Worm (Caenorhabditis elegans): Measurements from ENCODE around the gene K11H12.11.

- TF ChIP-seq aptf-3 (GFP tag; IDR thresholded peaks at IDR 0.05) (no peak), ama-1 (optimal IDR thresholded peaks at IDR 0.05) (no peak), ama-1 (GFP tag; optimal IDR thresholded peaks at IDR 0.05) (no peak)
These were observed at the start of gene K11H12.11 for ce11 chrIV:670455-670854.

All from whole organism, young adult.